Worm (Caenorhabditis elegans) whole organism, midembryonic: ENCODE measurements around the gene srt-27.

Source experiments
- T22C8.4 ChIP-seq: fragments of 200-800 bp; sonication (Bioruptor generic); IDR thresholded peaks from 2 replicates; pipeline ENCODE4 v1.3.6; 2022; ENCODE audit warnings: missing genetic modification characterization, missing compliant biosample characterization
- cog-1 ChIP-seq: sonication (generic microtip); optimal IDR thresholded peaks from 2 replicates; lab custom pipeline; 2016; ENCODE audit warnings: missing genetic modification characterization, missing compliant biosample characterization
- flt-1 ChIP-seq: fragments of 200-800 bp; sonication (Bioruptor generic); IDR thresholded peaks from 2 replicates; pipeline ENCODE4 v1.3.6; 2022; ENCODE audit warnings: missing genetic modification characterization, missing compliant biosample characterization
- klf-2 ChIP-seq: fragments of 200-800 bp; sonication (Bioruptor generic); conservative IDR thresholded peaks from 2 replicates; pipeline ENCODE4 v1.3.6; 2022; ENCODE audit warnings: missing genetic modification reagents, missing genetic modification characterization, missing compliant biosample characterization
- med-1 ChIP-seq: sonication (generic microtip); optimal IDR thresholded peaks from 2 replicates; lab custom pipeline; 2017; ENCODE audit warnings: missing genetic modification characterization, mild to moderate bottlenecking, missing compliant biosample characterization, antibody characterized with exemption, missing genetic modification reagents; ENCODE audit not compliant: insufficient read depth
- ref-1 ChIP-seq: fragments of 200-800 bp; sonication (Bioruptor generic); conservative IDR thresholded peaks from 2 replicates; pipeline ENCODE4 v1.3.6; 2022; ENCODE audit warnings: missing genetic modification reagents, missing genetic modification characterization, missing compliant biosample characterization
- tab-1 ChIP-seq: fragments of 200-800 bp; sonication (Bioruptor generic); IDR thresholded peaks from 2 replicates; pipeline ENCODE4 v1.3.6; 2022; ENCODE audit warnings: missing genetic modification characterization, missing compliant biosample characterization
- ztf-23 ChIP-seq: fragments of 200-800 bp; sonication (Bioruptor generic); IDR thresholded peaks from 2 replicates; pipeline ENCODE4 v1.3.6; 2022; ENCODE audit warnings: missing genetic modification reagents, missing genetic modification characterization, missing compliant biosample characterization
- ztf-29 ChIP-seq: fragments of 200-800 bp; sonication (Bioruptor generic); IDR thresholded peaks from 2 replicates; pipeline ENCODE4 v1.3.6; 2022; ENCODE audit warnings: missing genetic modification reagents, missing genetic modification characterization, missing compliant biosample characterization

ce11 chrV:2675692-2676091 is 45.0 kb downstream of the srt-27 start:
- TF ChIP-seq ztf-23 (GFP tag; lab: Robert Waterston, UW): no peak
- TF ChIP-seq ztf-29 (GFP tag; lab: Robert Waterston, UW): no peak
- TF ChIP-seq tab-1 (GFP tag; lab: Robert Waterston, UW): no peak
- no peak for TF ChIP-seq flt-1 (GFP tag; lab: Robert Waterston, UW)
- TF ChIP-seq ref-1: no peak
- TF ChIP-seq med-1 (GFP tag; lab: Kevin White, UChicago): no peak
- no peak for TF ChIP-seq cog-1
- TF ChIP-seq T22C8.4 (GFP tag; lab: Robert Waterston, UW): no peak
- TF ChIP-seq klf-2 (GFP tag; lab: Robert Waterston, UW): no peak
